Worm (Caenorhabditis elegans) whole organism, young adult: Measurements from ENCODE around the gene ints-7.

ENCODE experiments used
- B0261.1 ChIP-seq: sonication (generic microtip); optimal IDR thresholded peaks from 2 replicates; lab custom pipeline; 2016; ENCODE audit warnings: mild to moderate bottlenecking, missing genetic modification characterization, moderate library complexity, missing compliant biosample characterization
- F57C9.4 ChIP-seq: sonication (generic microtip); optimal IDR thresholded peaks from 2 replicates; lab custom pipeline; 2017; ENCODE audit warnings: mild to moderate bottlenecking, missing genetic modification characterization, missing compliant biosample characterization
- Y67H2A.10 ChIP-seq: fragments of 200-800 bp; sonication (Bioruptor generic); conservative IDR thresholded peaks from 2 replicates; pipeline ENCODE4 v1.3.6; 2022; ENCODE audit warnings: missing genetic modification reagents, missing genetic modification characterization, missing compliant biosample characterization
- egrh-3 ChIP-seq: fragments of 200-800 bp; sonication (Bioruptor generic); IDR thresholded peaks from 2 replicates; pipeline ENCODE4 v1.3.6; 2022; ENCODE audit warnings: missing genetic modification reagents, missing genetic modification characterization, missing compliant biosample characterization
- madf-10 ChIP-seq: sonication (generic microtip); optimal IDR thresholded peaks from 2 replicates; lab custom pipeline; 2016; ENCODE audit warnings: mild to moderate bottlenecking, missing genetic modification characterization, missing compliant biosample characterization

DNA sequence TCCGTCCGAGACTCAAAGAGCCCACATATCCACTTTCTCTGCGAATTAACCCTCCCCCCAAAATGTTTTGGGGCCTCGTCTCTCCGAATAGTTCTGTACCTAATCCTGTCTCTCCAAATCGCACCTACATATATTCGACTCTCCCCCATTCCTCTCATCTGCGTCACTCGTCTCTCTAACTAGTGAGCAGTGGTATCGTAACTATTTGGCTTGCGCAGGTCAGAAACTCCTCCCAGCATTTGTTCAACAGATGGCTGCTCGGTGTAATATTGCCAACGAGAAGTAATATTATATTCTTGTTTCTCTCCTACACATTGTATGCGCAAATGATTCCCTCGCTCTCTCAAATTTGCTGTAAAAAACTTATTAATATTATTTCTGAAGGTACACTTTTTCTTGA is 27.0 kb upstream of the ints-7 start, which contains the start of gene F54D5.24:
- TF ChIP-seq B0261.1 (tag; lab: Kevin White, UChicago) (no peak), Y67H2A.10 (GFP tag; lab: Robert Waterston, UW) (no peak), egrh-3 (GFP tag; lab: Robert Waterston, UW) (no peak), F57C9.4 (tag; lab: Kevin White, UChicago) (no peak), madf-10 (tag; lab: Kevin White, UChicago) (no peak)
